Worm (Caenorhabditis elegans) whole organism, late embryonic: Measurements from ENCODE around the gene Y61A9LA.10.

Source experiments
- C08G9.2 ChIP-seq: sonication (generic microtip); optimal IDR thresholded peaks from 2 replicates; lab custom pipeline; 2016; ENCODE audit warnings: mild to moderate bottlenecking, missing genetic modification characterization, moderate library complexity, missing compliant biosample characterization
- ceh-31 ChIP-seq: sonication (generic microtip); optimal IDR thresholded peaks from 2 replicates; lab custom pipeline; 2016; ENCODE audit warnings: missing genetic modification characterization, missing compliant biosample characterization
- nhr-11 ChIP-seq: fragments of 150-350 bp; optimal IDR thresholded peaks from 2 replicates; lab custom pipeline; 2014; ENCODE audit warnings: missing biosample characterization, missing genetic modification characterization
- pha-2 ChIP-seq: sonication (generic microtip); optimal IDR thresholded peaks from 2 replicates; lab custom pipeline; 2017; ENCODE audit warnings: mild to moderate bottlenecking, missing genetic modification characterization, missing compliant biosample characterization
- unc-55 ChIP-seq: sonication (generic microtip); optimal IDR thresholded peaks from 2 replicates; lab custom pipeline; 2017; ENCODE audit warnings: missing biosample characterization, missing genetic modification reagents, missing genetic modification characterization
- ztf-16 ChIP-seq: sonication (generic microtip); optimal IDR thresholded peaks from 2 replicates; lab custom pipeline; 2017; ENCODE audit warnings: missing genetic modification characterization, missing compliant biosample characterization

DNA sequence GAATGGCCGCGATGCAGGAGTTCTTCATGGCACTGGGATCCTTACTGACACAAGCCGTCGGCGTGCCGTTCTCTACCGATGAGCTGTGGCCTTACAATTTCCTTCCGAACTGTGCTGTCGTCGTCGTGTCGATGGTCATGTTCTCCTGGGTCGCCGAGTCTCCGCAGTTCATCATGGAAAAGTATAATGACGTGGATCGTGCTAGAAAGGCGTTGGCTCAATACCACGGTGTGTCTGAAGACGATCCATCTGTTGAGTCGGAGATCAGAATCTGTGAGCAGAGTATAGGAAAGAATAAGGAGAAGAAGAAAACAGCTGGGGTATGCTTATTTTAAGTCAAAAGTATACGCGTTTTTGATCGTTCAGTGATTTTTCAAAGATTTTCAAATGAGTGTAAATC, 16.4 kb downstream of the Y61A9LA.10 start:
- no peak for TF ChIP-seq ceh-31
- no peak for TF ChIP-seq C08G9.2 (tag; lab: Kevin White, UChicago)
- no peak for TF ChIP-seq nhr-11 (tag; lab: Kevin White, UChicago)
- no peak for TF ChIP-seq ztf-16 (tag; lab: Kevin White, UChicago)
- TF ChIP-seq pha-2 = no peak
- no peak for TF ChIP-seq unc-55 (GFP tag; lab: Kevin White, UChicago)
